Fruit fly (Drosophila melanogaster) whole organism, prepupa: ENCODE results near the gene CG10365.

ENCODE experiments used
- Blimp-1 ChIP-seq: fragments of 200-800 bp; sonication (Bioruptor generic); optimal IDR thresholded peaks from 3 replicates; lab custom pipeline; 2017; ENCODE audit warnings: missing biosample characterization, missing genetic modification characterization, mild to moderate bottlenecking, moderate library complexity, missing genetic modification reagents
- CG10631 ChIP-seq: fragments of 200-800 bp; sonication (Bioruptor generic); optimal IDR thresholded peaks from 2 replicates; lab custom pipeline; 2016; ENCODE audit warnings: missing biosample characterization, missing genetic modification characterization
- CG11294 ChIP-seq: fragments of 200-800 bp; sonication (Bioruptor generic); IDR thresholded peaks from 2 replicates; pipeline ENCODE4 v1.3.6; 2022; ENCODE audit warnings: missing biosample characterization, missing genetic modification characterization
- CG11762 ChIP-seq: fragments of 200-800 bp; sonication (Bioruptor generic); optimal IDR thresholded peaks from 3 replicates; lab custom pipeline; 2016; ENCODE audit warnings: missing biosample characterization, missing genetic modification characterization; ENCODE audit not compliant: insufficient read depth
- CG11902 ChIP-seq: fragments of 200-800 bp; sonication (Bioruptor generic); optimal IDR thresholded peaks from 3 replicates; lab custom pipeline; 2016; ENCODE audit warnings: missing biosample characterization, missing genetic modification characterization
- CG15336 ChIP-seq: fragments of 200-800 bp; sonication (Bioruptor generic); IDR thresholded peaks from 2 replicates; pipeline ENCODE4 v1.3.6; 2022; ENCODE audit warnings: missing biosample characterization, missing genetic modification characterization
- CG1621 ChIP-seq: fragments of 200-800 bp; sonication (Bioruptor generic); optimal IDR thresholded peaks from 3 replicates; lab custom pipeline; 2018; ENCODE audit warnings: missing biosample characterization, mild to moderate bottlenecking, missing genetic modification characterization
- CG16779 ChIP-seq: fragments of 200-800 bp; sonication (Bioruptor generic); optimal IDR thresholded peaks from 3 replicates; lab custom pipeline; 2017; ENCODE audit warnings: missing biosample characterization, mild to moderate bottlenecking, missing genetic modification characterization
- CG3032 ChIP-seq: fragments of 200-800 bp; optimal IDR thresholded peaks from 2 replicates; lab custom pipeline; 2019; ENCODE audit warnings: missing biosample characterization, mild to moderate bottlenecking, missing genetic modification characterization, moderate library complexity
- CG31627 ChIP-seq: fragments of 200-800 bp; sonication (Bioruptor generic); optimal IDR thresholded peaks from 3 replicates; lab custom pipeline; 2016; ENCODE audit warnings: missing biosample characterization, missing genetic modification characterization
- CG32006 ChIP-seq: fragments of 200-800 bp; sonication (Bioruptor generic); optimal IDR thresholded peaks from 3 replicates; lab custom pipeline; 2017; ENCODE audit warnings: missing biosample characterization, mild to moderate bottlenecking, missing genetic modification characterization
- CG34406 ChIP-seq: fragments of 200-800 bp; sonication (Bioruptor generic); optimal IDR thresholded peaks from 3 replicates; lab custom pipeline; 2016; ENCODE audit warnings: missing biosample characterization, missing genetic modification characterization
- CG3919 ChIP-seq: fragments of 200-800 bp; sonication (Bioruptor generic); optimal IDR thresholded peaks from 3 replicates; lab custom pipeline; 2016; ENCODE audit warnings: missing biosample characterization, missing genetic modification characterization
- CG6163 ChIP-seq: fragments of 200-800 bp; sonication (Bioruptor generic); IDR thresholded peaks from 3 replicates; pipeline ENCODE4 v1.3.6; 2022; ENCODE audit warnings: missing biosample characterization, missing genetic modification characterization
- CG6276 ChIP-seq: fragments of 200-800 bp; sonication (Bioruptor generic); optimal IDR thresholded peaks from 2 replicates; lab custom pipeline; 2017; ENCODE audit warnings: missing biosample characterization, mild to moderate bottlenecking, missing genetic modification characterization
- CG6792 ChIP-seq: fragments of 200-800 bp; sonication (Bioruptor generic); optimal IDR thresholded peaks from 3 replicates; lab custom pipeline; 2016; ENCODE audit warnings: missing biosample characterization, missing genetic modification characterization
- CG6808 ChIP-seq: fragments of 200-800 bp; sonication (Bioruptor generic); optimal IDR thresholded peaks from 3 replicates; lab custom pipeline; 2017; ENCODE audit warnings: missing biosample characterization, missing genetic modification characterization, mild to moderate bottlenecking, moderate library complexity, missing genetic modification reagents
- CG7368 ChIP-seq: fragments of 200-800 bp; sonication (Bioruptor generic); optimal IDR thresholded peaks from 3 replicates; lab custom pipeline; 2016; ENCODE audit warnings: missing biosample characterization, missing genetic modification characterization
- CG8119 ChIP-seq: fragments of 200-800 bp; sonication (Bioruptor generic); IDR thresholded peaks from 3 replicates; pipeline ENCODE4 v1.3.6; 2022; ENCODE audit warnings: missing biosample characterization, missing genetic modification characterization
- CG8319 ChIP-seq: fragments of 200-800 bp; sonication (Bioruptor generic); optimal IDR thresholded peaks from 3 replicates; lab custom pipeline; 2016; ENCODE audit warnings: missing biosample characterization, missing genetic modification characterization
- CG9139 ChIP-seq: fragments of 200-800 bp; sonication (Bioruptor generic); optimal IDR thresholded peaks from 3 replicates; lab custom pipeline; 2017; ENCODE audit warnings: missing biosample characterization, mild to moderate bottlenecking, missing genetic modification characterization
- Eip75B ChIP-seq: fragments of 200-800 bp; sonication (Bioruptor generic); optimal IDR thresholded peaks from 3 replicates; lab custom pipeline; 2016; ENCODE audit warnings: missing biosample characterization, missing genetic modification characterization
- Eip78C ChIP-seq: fragments of 200-800 bp; sonication (Bioruptor generic); peaks from one replicate; lab custom pipeline; 2016; ENCODE audit warnings: missing biosample characterization, missing genetic modification characterization
- Ets21C ChIP-seq: fragments of 200-800 bp; sonication (Bioruptor generic); optimal IDR thresholded peaks from 3 replicates; lab custom pipeline; 2016; ENCODE audit warnings: missing biosample characterization, missing genetic modification characterization
- Ets96B ChIP-seq: fragments of 200-800 bp; optimal IDR thresholded peaks from 2 replicates; lab custom pipeline; 2019; ENCODE audit warnings: missing biosample characterization, mild to moderate bottlenecking, missing genetic modification characterization, moderate library complexity
- Gug ChIP-seq: fragments of 200-800 bp; sonication (Bioruptor generic); IDR thresholded peaks from 2 replicates; pipeline ENCODE4 v1.3.6; 2022; ENCODE audit warnings: missing biosample characterization, missing genetic modification characterization
- Hr38 ChIP-seq: sonication (Bioruptor generic); optimal IDR thresholded peaks from 2 replicates; lab custom pipeline; 2016; ENCODE audit warnings: missing biosample characterization, missing genetic modification characterization
- Hr39 ChIP-seq: fragments of 200-800 bp; sonication (Bioruptor generic); optimal IDR thresholded peaks from 2 replicates; lab custom pipeline; 2016; ENCODE audit warnings: missing biosample characterization, missing genetic modification characterization
- Hr4 ChIP-seq: fragments of 200-800 bp; sonication (Bioruptor generic); optimal IDR thresholded peaks from 3 replicates; lab custom pipeline; 2016; ENCODE audit warnings: missing biosample characterization, missing genetic modification characterization
- Lpt ChIP-seq: fragments of 200-800 bp; sonication (Bioruptor generic); optimal IDR thresholded peaks from 3 replicates; lab custom pipeline; 2016; ENCODE audit warnings: missing biosample characterization, missing genetic modification characterization
- Met ChIP-seq: fragments of 200-800 bp; sonication (Bioruptor generic); optimal IDR thresholded peaks from 3 replicates; lab custom pipeline; 2016; ENCODE audit warnings: missing biosample characterization, missing genetic modification characterization
- OdsH ChIP-seq: fragments of 200-800 bp; sonication (Bioruptor generic); optimal IDR thresholded peaks from 3 replicates; lab custom pipeline; 2016; ENCODE audit warnings: missing biosample characterization, missing genetic modification characterization
- Smox ChIP-seq: fragments of 200-800 bp; sonication (Bioruptor generic); optimal IDR thresholded peaks from 3 replicates; lab custom pipeline; 2016; ENCODE audit warnings: missing biosample characterization, missing genetic modification characterization
- Sox102F ChIP-seq: fragments of 200-800 bp; sonication (Bioruptor generic); optimal IDR thresholded peaks from 2 replicates; lab custom pipeline; 2016; ENCODE audit warnings: missing biosample characterization, mild to moderate bottlenecking, missing genetic modification characterization
- Sox14 ChIP-seq: fragments of 200-800 bp; sonication (Bioruptor generic); optimal IDR thresholded peaks from 3 replicates; lab custom pipeline; 2016; ENCODE audit warnings: missing biosample characterization, missing genetic modification characterization
- acj6 ChIP-seq: fragments of 200-800 bp; sonication (Bioruptor generic); optimal IDR thresholded peaks from 3 replicates; lab custom pipeline; 2016; ENCODE audit warnings: missing biosample characterization, missing genetic modification characterization
- cyc ChIP-seq: fragments of 200-800 bp; sonication (Bioruptor generic); optimal IDR thresholded peaks from 3 replicates; lab custom pipeline; 2016; ENCODE audit warnings: missing biosample characterization, missing genetic modification characterization
- dac ChIP-seq: fragments of 200-800 bp; sonication (Bioruptor generic); optimal IDR thresholded peaks from 2 replicates; lab custom pipeline; 2017; ENCODE audit warnings: missing biosample characterization, mild to moderate bottlenecking, missing genetic modification characterization
- eg ChIP-seq: fragments of 200-800 bp; sonication (Bioruptor generic); IDR thresholded peaks from 3 replicates; pipeline ENCODE4 v1.3.6; 2022; ENCODE audit warnings: missing biosample characterization, missing genetic modification characterization
- esn ChIP-seq: fragments of 200-800 bp; sonication (Bioruptor generic); optimal IDR thresholded peaks from 2 replicates; lab custom pipeline; 2016; ENCODE audit warnings: missing biosample characterization, mild to moderate bottlenecking, missing genetic modification characterization, moderate library complexity
- fd59A ChIP-seq: fragments of 200-800 bp; sonication (Bioruptor generic); optimal IDR thresholded peaks from 2 replicates; lab custom pipeline; 2017; ENCODE audit warnings: missing biosample characterization, mild to moderate bottlenecking, missing genetic modification characterization, missing genetic modification reagents
- fd85E ChIP-seq: fragments of 200-800 bp; sonication (Bioruptor generic); optimal IDR thresholded peaks from 3 replicates; lab custom pipeline; 2016; ENCODE audit warnings: missing biosample characterization, missing genetic modification characterization
- fkh ChIP-seq: fragments of 200-800 bp; sonication (Bioruptor generic); optimal IDR thresholded peaks from 3 replicates; lab custom pipeline; 2017; ENCODE audit warnings: missing biosample characterization, mild to moderate bottlenecking, missing genetic modification characterization, moderate library complexity
- lz ChIP-seq: fragments of 200-800 bp; sonication (Bioruptor generic); optimal IDR thresholded peaks from 3 replicates; lab custom pipeline; 2016; ENCODE audit warnings: missing biosample characterization, missing genetic modification characterization
- net ChIP-seq: fragments of 200-800 bp; sonication (Bioruptor generic); optimal IDR thresholded peaks from 3 replicates; lab custom pipeline; 2016; ENCODE audit warnings: missing biosample characterization, missing genetic modification characterization
- pdm3 ChIP-seq: fragments of 200-800 bp; sonication (Bioruptor generic); optimal IDR thresholded peaks from 3 replicates; lab custom pipeline; 2016; ENCODE audit warnings: missing biosample characterization, missing genetic modification characterization
- salr ChIP-seq, 2 experiments: fragments of 200-800 bp; sonication (Bioruptor generic); optimal IDR thresholded peaks; 3 replicates each; lab custom pipeline; 2016 to 2018; ENCODE audit warnings: missing biosample characterization in 2 of 2, missing genetic modification characterization in 2 of 2, mild to moderate bottlenecking in 1 of 2
- spab ChIP-seq: fragments of 200-800 bp; sonication (Bioruptor generic); optimal IDR thresholded peaks from 2 replicates; lab custom pipeline; 2017; ENCODE audit warnings: missing biosample characterization, mild to moderate bottlenecking, missing genetic modification characterization, missing genetic modification reagents
- ss ChIP-seq, 2 experiments: fragments of 200-800 bp; sonication (Bioruptor generic); optimal IDR thresholded peaks; 2 replicates in 1 of 2; 3 replicates in 1 of 2; lab custom pipeline; 2017 to 2018; ENCODE audit warnings: mild to moderate bottlenecking in 2 of 2, missing biosample characterization in 2 of 2, missing genetic modification characterization in 2 of 2, moderate library complexity in 1 of 2
- svp ChIP-seq: fragments of 200-800 bp; sonication (Bioruptor generic); peaks from one replicate; lab custom pipeline; 2016; ENCODE audit warnings: missing biosample characterization, missing genetic modification characterization
- vri ChIP-seq: fragments of 200-800 bp; sonication (Bioruptor generic); optimal IDR thresholded peaks from 3 replicates; lab custom pipeline; 2016; ENCODE audit warnings: missing biosample characterization, mild to moderate bottlenecking, missing genetic modification characterization

Gene CG10365

DNA sequence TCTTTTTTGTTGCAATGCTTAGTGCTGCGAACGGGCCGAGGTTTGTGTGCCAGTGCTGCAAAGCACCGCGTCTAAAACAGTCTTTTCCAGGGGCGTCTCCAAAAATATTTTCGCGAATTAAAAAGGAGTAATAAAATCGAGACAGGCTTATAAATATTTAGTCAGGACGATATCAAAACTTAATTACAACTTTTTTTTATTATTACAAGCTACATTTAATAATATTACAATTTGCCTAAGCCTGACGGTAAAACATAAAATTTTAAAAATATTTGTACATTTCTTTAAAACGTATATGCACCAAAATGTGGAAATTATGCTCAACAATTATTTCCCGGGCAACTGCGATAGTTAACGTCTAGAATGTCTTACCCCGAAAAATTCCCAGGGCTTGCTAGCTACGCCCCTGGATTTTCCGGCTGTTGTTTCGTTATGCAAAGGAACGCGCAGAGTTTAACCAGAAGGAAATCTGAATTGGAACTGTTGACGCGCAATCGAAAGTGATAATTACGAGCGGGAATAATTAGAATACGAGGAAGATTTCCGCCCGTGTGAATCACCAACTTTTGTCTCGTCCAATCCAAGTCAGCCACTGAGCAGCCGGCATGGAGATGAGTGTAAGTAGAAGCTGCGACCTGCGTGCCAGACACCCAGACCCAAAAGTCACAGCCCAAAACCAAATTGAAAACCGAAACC is 34.9 kb downstream of the CG10365 start, which contains the start of the genes PTPMT1 and Hrd3:
PTPMT1 (plus strand) TSS at position 428 of the 696 bp plus-strand sequence.
Hrd3 (minus strand) TSS at position 646 of the 696 bp plus-strand sequence.
- TF ChIP-seq Sox102F (peak; percentile 99), CG8119 (peak; percentile 97), Blimp-1 (GFP tag; lab: Kevin White, UChicago) (peak; percentile 94), Hr38 (GFP tag; lab: Kevin White, UChicago) (peak; percentile 68), Lpt (GFP tag; lab: Kevin White, UChicago) (peak; percentile 98), CG15336 (GFP tag; lab: Robert Waterston, UW) (peak; percentile 97), CG34406 (GFP tag; lab: Kevin White, UChicago) (peak; percentile 99), Ets96B (tag; lab: Kevin White, UChicago) (peak; percentile 98), dac (GFP tag; lab: Kevin White, UChicago) (peak; percentile 99), Sox14 (peak; percentile 99), pdm3 (GFP tag; lab: Kevin White, UChicago) (peak; percentile 99), CG11902 (GFP tag; lab: Kevin White, UChicago) (peak; percentile 98), salr (GFP tag; optimal IDR thresholded peaks at IDR 0.05; lab: Kevin White, UChicago) (peak; percentile 95 to 100), CG8319 (peak; percentile 98), ss (GFP tag; optimal IDR thresholded peaks at IDR 0.05; lab: Kevin White, UChicago) (peak; percentile 98 to 99), CG6792 (peak; percentile 98), net (peak; percentile 99), Ets21C (peak; percentile 98), CG11294 (GFP tag; lab: Robert Waterston, UW) (peak; percentile 95), lz (GFP tag; lab: Kevin White, UChicago) (peak; percentile 99), CG6808 (peak; percentile 98), CG6276 (peak; percentile 99), CG6163 (peak; percentile 93), CG11762 (GFP tag; lab: Kevin White, UChicago) (peak; percentile 99), OdsH (GFP tag; lab: Kevin White, UChicago) (peak; percentile 99), CG7368 (GFP tag; lab: Kevin White, UChicago) (peak; percentile 97), CG9139 (GFP tag; lab: Kevin White, UChicago) (peak; percentile 96), CG1621 (tag; lab: Kevin White, UChicago) (peak; percentile 94), esn (GFP tag; lab: Kevin White, UChicago) (peak; percentile 100), CG3032 (tag; lab: Kevin White, UChicago) (peak; percentile 99), vri (GFP tag; lab: Kevin White, UChicago) (peak; percentile 97), fkh (GFP tag; lab: Kevin White, UChicago) (peak; percentile 92), Eip75B (peak; percentile 99), cyc (GFP tag; lab: Kevin White, UChicago) (peak; percentile 99), Met (GFP tag; lab: Kevin White, UChicago) (peak; percentile 99), fd85E (GFP tag; lab: Kevin White, UChicago) (peak; percentile 95), Hr39 (peak; percentile 98), eg (GFP tag; lab: Robert Waterston, UW) (peak; percentile 94), CG32006 (GFP tag; lab: Kevin White, UChicago) (peak; percentile 100), Gug (GFP tag; lab: Robert Waterston, UW) (peak; percentile 96), CG16779 (tag; lab: Kevin White, UChicago) (peak; percentile 97), svp (peak; percentile 99), Hr4 (GFP tag; lab: Kevin White, UChicago) (peak; percentile 99), spab (GFP tag; lab: Kevin White, UChicago) (peak; percentile 99), Eip78C (GFP tag; lab: Kevin White, UChicago) (peak; percentile 100), CG3919 (GFP tag; lab: Kevin White, UChicago) (peak; percentile 99), acj6 (GFP tag; lab: Kevin White, UChicago) (peak; percentile 99), fd59A (peak; percentile 99), Smox (peak; percentile 99), CG31627 (GFP tag; lab: Kevin White, UChicago) (peak; percentile 99), CG10631 (GFP tag; lab: Kevin White, UChicago) (peak; percentile 99)
